Fruit fly (Drosophila melanogaster) whole organism, prepupa: Measurements from ENCODE around the gene Bet3.

Experiments used
- CG10631 ChIP-seq: fragments of 200-800 bp; sonication (Bioruptor generic); optimal IDR thresholded peaks from 2 replicates; lab custom pipeline; 2016; ENCODE audit warnings: missing biosample characterization, missing genetic modification characterization
- CG10669 ChIP-seq: fragments of 200-800 bp; sonication (Bioruptor generic); optimal IDR thresholded peaks from 3 replicates; lab custom pipeline; 2018; ENCODE audit warnings: missing biosample characterization, mild to moderate bottlenecking, missing genetic modification characterization, moderate library complexity
- CG11762 ChIP-seq: fragments of 200-800 bp; sonication (Bioruptor generic); optimal IDR thresholded peaks from 3 replicates; lab custom pipeline; 2016; ENCODE audit warnings: missing biosample characterization, missing genetic modification characterization; ENCODE audit not compliant: insufficient read depth
- CG11902 ChIP-seq: fragments of 200-800 bp; sonication (Bioruptor generic); optimal IDR thresholded peaks from 3 replicates; lab custom pipeline; 2016; ENCODE audit warnings: missing biosample characterization, missing genetic modification characterization
- CG1621 ChIP-seq: fragments of 200-800 bp; sonication (Bioruptor generic); optimal IDR thresholded peaks from 3 replicates; lab custom pipeline; 2018; ENCODE audit warnings: missing biosample characterization, mild to moderate bottlenecking, missing genetic modification characterization
- CG16779 ChIP-seq: fragments of 200-800 bp; sonication (Bioruptor generic); optimal IDR thresholded peaks from 3 replicates; lab custom pipeline; 2017; ENCODE audit warnings: missing biosample characterization, mild to moderate bottlenecking, missing genetic modification characterization
- CG3032 ChIP-seq: fragments of 200-800 bp; optimal IDR thresholded peaks from 2 replicates; lab custom pipeline; 2019; ENCODE audit warnings: missing biosample characterization, mild to moderate bottlenecking, missing genetic modification characterization, moderate library complexity
- CG31627 ChIP-seq: fragments of 200-800 bp; sonication (Bioruptor generic); optimal IDR thresholded peaks from 3 replicates; lab custom pipeline; 2016; ENCODE audit warnings: missing biosample characterization, missing genetic modification characterization
- CG32006 ChIP-seq: fragments of 200-800 bp; sonication (Bioruptor generic); optimal IDR thresholded peaks from 3 replicates; lab custom pipeline; 2017; ENCODE audit warnings: missing biosample characterization, mild to moderate bottlenecking, missing genetic modification characterization
- CG34406 ChIP-seq: fragments of 200-800 bp; sonication (Bioruptor generic); optimal IDR thresholded peaks from 3 replicates; lab custom pipeline; 2016; ENCODE audit warnings: missing biosample characterization, missing genetic modification characterization
- CG4318 ChIP-seq: fragments of 200-800 bp; sonication (Bioruptor generic); optimal IDR thresholded peaks from 3 replicates; lab custom pipeline; 2017; ENCODE audit warnings: missing biosample characterization, mild to moderate bottlenecking, missing genetic modification characterization
- CG6163 ChIP-seq: fragments of 200-800 bp; sonication (Bioruptor generic); IDR thresholded peaks from 3 replicates; pipeline ENCODE4 v1.3.6; 2022; ENCODE audit warnings: missing biosample characterization, missing genetic modification characterization
- CG6276 ChIP-seq: fragments of 200-800 bp; sonication (Bioruptor generic); optimal IDR thresholded peaks from 2 replicates; lab custom pipeline; 2017; ENCODE audit warnings: missing biosample characterization, mild to moderate bottlenecking, missing genetic modification characterization
- CG6792 ChIP-seq: fragments of 200-800 bp; sonication (Bioruptor generic); optimal IDR thresholded peaks from 3 replicates; lab custom pipeline; 2016; ENCODE audit warnings: missing biosample characterization, missing genetic modification characterization
- CG6808 ChIP-seq: fragments of 200-800 bp; sonication (Bioruptor generic); optimal IDR thresholded peaks from 3 replicates; lab custom pipeline; 2017; ENCODE audit warnings: missing biosample characterization, missing genetic modification characterization, mild to moderate bottlenecking, moderate library complexity, missing genetic modification reagents
- CG7368 ChIP-seq: fragments of 200-800 bp; sonication (Bioruptor generic); optimal IDR thresholded peaks from 3 replicates; lab custom pipeline; 2016; ENCODE audit warnings: missing biosample characterization, missing genetic modification characterization
- CG8119 ChIP-seq: fragments of 200-800 bp; sonication (Bioruptor generic); IDR thresholded peaks from 3 replicates; pipeline ENCODE4 v1.3.6; 2022; ENCODE audit warnings: missing biosample characterization, missing genetic modification characterization
- CG8319 ChIP-seq: fragments of 200-800 bp; sonication (Bioruptor generic); optimal IDR thresholded peaks from 3 replicates; lab custom pipeline; 2016; ENCODE audit warnings: missing biosample characterization, missing genetic modification characterization
- CG8632 ChIP-seq: fragments of 200-800 bp; sonication (Bioruptor generic); optimal IDR thresholded peaks from 3 replicates; lab custom pipeline; 2016; ENCODE audit warnings: missing biosample characterization, missing genetic modification characterization
- CG9139 ChIP-seq: fragments of 200-800 bp; sonication (Bioruptor generic); optimal IDR thresholded peaks from 3 replicates; lab custom pipeline; 2017; ENCODE audit warnings: missing biosample characterization, mild to moderate bottlenecking, missing genetic modification characterization
- Eip75B ChIP-seq: fragments of 200-800 bp; sonication (Bioruptor generic); optimal IDR thresholded peaks from 3 replicates; lab custom pipeline; 2016; ENCODE audit warnings: missing biosample characterization, missing genetic modification characterization
- Eip78C ChIP-seq: fragments of 200-800 bp; sonication (Bioruptor generic); peaks from one replicate; lab custom pipeline; 2016; ENCODE audit warnings: missing biosample characterization, missing genetic modification characterization
- Eip93F ChIP-seq: fragments of 200-800 bp; sonication (Bioruptor generic); optimal IDR thresholded peaks from 2 replicates; lab custom pipeline; 2016; ENCODE audit warnings: missing biosample characterization, mild to moderate bottlenecking, missing genetic modification characterization
- Ets21C ChIP-seq: fragments of 200-800 bp; sonication (Bioruptor generic); optimal IDR thresholded peaks from 3 replicates; lab custom pipeline; 2016; ENCODE audit warnings: missing biosample characterization, missing genetic modification characterization
- Ets96B ChIP-seq: fragments of 200-800 bp; optimal IDR thresholded peaks from 2 replicates; lab custom pipeline; 2019; ENCODE audit warnings: missing biosample characterization, mild to moderate bottlenecking, missing genetic modification characterization, moderate library complexity
- Gug ChIP-seq: fragments of 200-800 bp; sonication (Bioruptor generic); IDR thresholded peaks from 2 replicates; pipeline ENCODE4 v1.3.6; 2022; ENCODE audit warnings: missing biosample characterization, missing genetic modification characterization
- Hr38 ChIP-seq: sonication (Bioruptor generic); optimal IDR thresholded peaks from 2 replicates; lab custom pipeline; 2016; ENCODE audit warnings: missing biosample characterization, missing genetic modification characterization
- Hr39 ChIP-seq: fragments of 200-800 bp; sonication (Bioruptor generic); optimal IDR thresholded peaks from 2 replicates; lab custom pipeline; 2016; ENCODE audit warnings: missing biosample characterization, missing genetic modification characterization
- Met ChIP-seq: fragments of 200-800 bp; sonication (Bioruptor generic); optimal IDR thresholded peaks from 3 replicates; lab custom pipeline; 2016; ENCODE audit warnings: missing biosample characterization, missing genetic modification characterization
- Smox ChIP-seq: fragments of 200-800 bp; sonication (Bioruptor generic); optimal IDR thresholded peaks from 3 replicates; lab custom pipeline; 2016; ENCODE audit warnings: missing biosample characterization, missing genetic modification characterization
- Sox15 ChIP-seq: fragments of 200-800 bp; sonication (Bioruptor generic); optimal IDR thresholded peaks from 3 replicates; lab custom pipeline; 2016; ENCODE audit warnings: missing biosample characterization, missing genetic modification characterization
- achi ChIP-seq: fragments of 200-800 bp; sonication (Bioruptor generic); optimal IDR thresholded peaks from 3 replicates; lab custom pipeline; 2016; ENCODE audit warnings: missing biosample characterization, missing genetic modification characterization
- cyc ChIP-seq: fragments of 200-800 bp; sonication (Bioruptor generic); optimal IDR thresholded peaks from 3 replicates; lab custom pipeline; 2016; ENCODE audit warnings: missing biosample characterization, missing genetic modification characterization
- dac ChIP-seq: fragments of 200-800 bp; sonication (Bioruptor generic); optimal IDR thresholded peaks from 2 replicates; lab custom pipeline; 2017; ENCODE audit warnings: missing biosample characterization, mild to moderate bottlenecking, missing genetic modification characterization
- dsx ChIP-seq: fragments of 200-800 bp; optimal IDR thresholded peaks from 3 replicates; lab custom pipeline; 2019; ENCODE audit warnings: missing biosample characterization, mild to moderate bottlenecking, missing genetic modification characterization, moderate library complexity; ENCODE audit not compliant: poor library complexity, severe bottlenecking
- eg ChIP-seq: fragments of 200-800 bp; sonication (Bioruptor generic); IDR thresholded peaks from 3 replicates; pipeline ENCODE4 v1.3.6; 2022; ENCODE audit warnings: missing biosample characterization, missing genetic modification characterization
- esn ChIP-seq: fragments of 200-800 bp; sonication (Bioruptor generic); optimal IDR thresholded peaks from 2 replicates; lab custom pipeline; 2016; ENCODE audit warnings: missing biosample characterization, mild to moderate bottlenecking, missing genetic modification characterization, moderate library complexity
- fd85E ChIP-seq: fragments of 200-800 bp; sonication (Bioruptor generic); optimal IDR thresholded peaks from 3 replicates; lab custom pipeline; 2016; ENCODE audit warnings: missing biosample characterization, missing genetic modification characterization
- fkh ChIP-seq: fragments of 200-800 bp; sonication (Bioruptor generic); optimal IDR thresholded peaks from 3 replicates; lab custom pipeline; 2017; ENCODE audit warnings: missing biosample characterization, mild to moderate bottlenecking, missing genetic modification characterization, moderate library complexity
- lz ChIP-seq: fragments of 200-800 bp; sonication (Bioruptor generic); optimal IDR thresholded peaks from 3 replicates; lab custom pipeline; 2016; ENCODE audit warnings: missing biosample characterization, missing genetic modification characterization
- pdm3 ChIP-seq: fragments of 200-800 bp; sonication (Bioruptor generic); optimal IDR thresholded peaks from 3 replicates; lab custom pipeline; 2016; ENCODE audit warnings: missing biosample characterization, missing genetic modification characterization
- salr ChIP-seq, 2 experiments: fragments of 200-800 bp; sonication (Bioruptor generic); optimal IDR thresholded peaks; 3 replicates each; lab custom pipeline; 2016 to 2018; ENCODE audit warnings: missing biosample characterization in 2 of 2, missing genetic modification characterization in 2 of 2, mild to moderate bottlenecking in 1 of 2
- ss ChIP-seq, 2 experiments: fragments of 200-800 bp; sonication (Bioruptor generic); optimal IDR thresholded peaks; 2 replicates in 1 of 2; 3 replicates in 1 of 2; lab custom pipeline; 2017 to 2018; ENCODE audit warnings: mild to moderate bottlenecking in 2 of 2, missing biosample characterization in 2 of 2, missing genetic modification characterization in 2 of 2, moderate library complexity in 1 of 2
- svp ChIP-seq: fragments of 200-800 bp; sonication (Bioruptor generic); peaks from one replicate; lab custom pipeline; 2016; ENCODE audit warnings: missing biosample characterization, missing genetic modification characterization
- topi ChIP-seq: fragments of 200-800 bp; sonication (Bioruptor generic); optimal IDR thresholded peaks from 3 replicates; lab custom pipeline; 2016; ENCODE audit warnings: missing biosample characterization, missing genetic modification characterization
- vri ChIP-seq: fragments of 200-800 bp; sonication (Bioruptor generic); optimal IDR thresholded peaks from 3 replicates; lab custom pipeline; 2016; ENCODE audit warnings: missing biosample characterization, mild to moderate bottlenecking, missing genetic modification characterization

The Bet3 gene

dm6 chr3L:9420054-9420818, 21.8 kb downstream of the Bet3 start (continued):
- TF ChIP-seq cyc (GFP tag; lab: Kevin White, UChicago): peak; percentile 97
- TF ChIP-seq CG1621 (tag; lab: Kevin White, UChicago): peak; percentile 95
- peak; percentile 93 for TF ChIP-seq Gug (GFP tag; lab: Robert Waterston, UW)
- peak; percentile 95 for TF ChIP-seq Ets21C (GFP tag; lab: Kevin White, UChicago)
- TF ChIP-seq topi (GFP tag; lab: Kevin White, UChicago): peak; percentile 98
- TF ChIP-seq CG11762 (GFP tag; lab: Kevin White, UChicago): peak; percentile 95
- peak; percentile 97 for TF ChIP-seq CG8632 (GFP tag; lab: Kevin White, UChicago)
- TF ChIP-seq eg (GFP tag; lab: Robert Waterston, UW): peak; percentile 98
- TF ChIP-seq CG7368: peak; percentile 96
- TF ChIP-seq CG3032: peak; percentile 94
- peak; percentile 98 for TF ChIP-seq Smox (GFP tag; lab: Kevin White, UChicago)
- peak; percentile 89 for TF ChIP-seq dac (GFP tag; lab: Kevin White, UChicago)
- TF ChIP-seq CG8319 (GFP tag; lab: Kevin White, UChicago): peak; percentile 97
- peak; percentile 88 for TF ChIP-seq CG4318 (GFP tag; lab: Kevin White, UChicago)
- peak; percentile 94 for TF ChIP-seq CG9139 (GFP tag; lab: Kevin White, UChicago)
- TF ChIP-seq Eip93F (GFP tag; lab: Kevin White, UChicago): peak; percentile 88
- peak; percentile 98 for TF ChIP-seq CG8119 (GFP tag; lab: Robert Waterston, UW)
- peak; percentile 87 for TF ChIP-seq fd85E
- peak; percentile 97 for TF ChIP-seq CG34406
- peak; percentile 100 for TF ChIP-seq dsx (GFP tag; lab: Kevin White, UChicago)
- peak; percentile 97 for TF ChIP-seq CG31627 (GFP tag; lab: Kevin White, UChicago)
- peak; percentile 95 for TF ChIP-seq CG11902 (GFP tag; lab: Kevin White, UChicago)
- peak; percentile 94 for TF ChIP-seq CG6276 (GFP tag; lab: Kevin White, UChicago)

dm6 chr3L:9419328-9419727, 22.7 kb downstream of the Bet3 start:
- TF ChIP-seq CG8632 (GFP tag; lab: Kevin White, UChicago) (peak; percentile 35), CG10669 (GFP tag; lab: Kevin White, UChicago) (peak; percentile 64), CG11902 (GFP tag; lab: Kevin White, UChicago) (peak; percentile 58), Eip93F (GFP tag; lab: Kevin White, UChicago) (no peak), CG6808 (GFP tag; lab: Kevin White, UChicago) (no peak), fkh (GFP tag; lab: Kevin White, UChicago) (no peak), esn (peak; percentile 3), CG31627 (GFP tag; lab: Kevin White, UChicago) (peak; percentile 70), Sox15 (GFP tag; lab: Kevin White, UChicago) (peak; percentile 43), Met (peak; percentile 72), CG10631 (GFP tag; lab: Kevin White, UChicago) (no peak), achi (GFP tag; lab: Kevin White, UChicago) (peak; percentile 39), CG6163 (GFP tag; lab: Robert Waterston, UW) (peak; percentile 85), Eip75B (GFP tag; lab: Kevin White, UChicago) (no peak), CG16779 (tag; lab: Kevin White, UChicago) (no peak), ss (GFP tag; optimal IDR thresholded peaks at IDR 0.05; lab: Kevin White, UChicago) (no peak), CG8119 (GFP tag; lab: Robert Waterston, UW) (peak; percentile 81), CG32006 (GFP tag; lab: Kevin White, UChicago) (peak; percentile 63), svp (GFP tag; lab: Kevin White, UChicago) (peak; percentile 67), salr (GFP tag; optimal IDR thresholded peaks at IDR 0.05; lab: Kevin White, UChicago) (no peak), Hr38 (GFP tag; lab: Kevin White, UChicago) (no peak), CG4318 (GFP tag; lab: Kevin White, UChicago) (peak; percentile 45), topi (GFP tag; lab: Kevin White, UChicago) (peak; percentile 72), Eip78C (GFP tag; lab: Kevin White, UChicago) (peak; percentile 87), lz (GFP tag; lab: Kevin White, UChicago) (no peak), CG3032 (peak; percentile 15), CG7368 (peak; percentile 59), CG8319 (GFP tag; lab: Kevin White, UChicago) (peak; percentile 30), CG9139 (GFP tag; lab: Kevin White, UChicago) (no peak), dsx (GFP tag; lab: Kevin White, UChicago) (no peak), Ets96B (peak; percentile 43), CG6792 (no peak), eg (GFP tag; lab: Robert Waterston, UW) (peak; percentile 91), Hr39 (peak; percentile 64), vri (GFP tag; lab: Kevin White, UChicago) (no peak), CG11762 (GFP tag; lab: Kevin White, UChicago) (peak; percentile 19), pdm3 (GFP tag; lab: Kevin White, UChicago) (peak; percentile 63)
